Worm (Caenorhabditis elegans) whole organism, dauer: ENCODE measurements around the gene tsen-34.
"Not testable (repeated sequence)": the region's sequence is repeated elsewhere in the genome, so short reads cannot be mapped to it uniquely, and the experiment has no call there.

ENCODE experiments used
- unc-62 ChIP-seq: sonication (generic microtip); optimal IDR thresholded peaks from 2 replicates; lab custom pipeline; 2017; ENCODE audit warnings: missing biosample characterization, missing genetic modification reagents, missing genetic modification characterization

Gene tsen-34

ce11 chrIV:4178424-4178823 lies at the start of gene tsen-34:
Gene tsen-34, plus strand, starts transcription at chrIV:4178457.
- no peak for TF ChIP-seq unc-62 (GFP tag; lab: Kevin White, UChicago)

ce11 chrIV:4135744-4136143 lies 42.5 kb upstream of the tsen-34 start, which contains the start of gene F49F1.17:
Gene F49F1.17, minus strand, starts transcription at chrIV:4135844.
- TF ChIP-seq unc-62 (GFP tag; lab: Kevin White, UChicago), result no peak

ce11 chrIV:4137472-4137871 lies 40.8 kb upstream of the tsen-34 start, which contains the start of gene F49F1.9:
Gene F49F1.9, minus strand, starts transcription at chrIV:4137572.
- TF ChIP-seq unc-62 (GFP tag; lab: Kevin White, UChicago), result no peak

- no peak for TF ChIP-seq unc-62 (GFP tag; lab: Kevin White, UChicago)
Observed at ce11 chrIV:4139022-4139421, 39.2 kb upstream of the tsen-34 start, which contains the start of gene F49F1.10. Gene F49F1.10, minus strand, starts transcription at chrIV:4139122.

ce11 chrIV:4140265-4140664 lies 38.0 kb upstream of the tsen-34 start, which contains the start of gene F49F1.18:
Gene F49F1.18, minus strand, starts transcription at chrIV:4140365.
- no peak for TF ChIP-seq unc-62 (GFP tag; lab: Kevin White, UChicago)

- TF ChIP-seq unc-62 (GFP tag; lab: Kevin White, UChicago), result no peak
Observed at ce11 chrIV:4141311-4141710, 36.9 kb upstream of the tsen-34 start, which contains the start of gene F49F1.11. Gene F49F1.11, minus strand, starts transcription at chrIV:4141411.

ce11 chrIV:4142986-4143385 lies 35.3 kb upstream of the tsen-34 start, which contains the start of gene F49F1.12:
Gene F49F1.12, minus strand, starts transcription at chrIV:4143086.
- not testable (repeated sequence) for TF ChIP-seq unc-62 (GFP tag; lab: Kevin White, UChicago)

ce11 chrIV:4144784-4145183 lies 33.5 kb upstream of the tsen-34 start, which contains the start of gene R07C12.3:
Gene R07C12.3, plus strand, starts transcription at chrIV:4145084.
- TF ChIP-seq unc-62 (GFP tag; lab: Kevin White, UChicago), result no peak

ce11 chrIV:4147891-4148290 lies 30.4 kb upstream of the tsen-34 start:
- TF ChIP-seq unc-62 (GFP tag; lab: Kevin White, UChicago), result no peak

ce11 chrIV:4150138-4150537 lies 28.1 kb upstream of the tsen-34 start:
- TF ChIP-seq unc-62 (GFP tag; lab: Kevin White, UChicago), result no peak

- TF ChIP-seq unc-62 (GFP tag; lab: Kevin White, UChicago), result no peak
Observed at ce11 chrIV:4152143-4152542, 26.1 kb upstream of the tsen-34 start, which contains the start of the genes K08D10.10 and R07C12.1. Gene K08D10.10, plus strand, starts transcription at chrIV:4152235. Gene R07C12.1, plus strand, starts transcription at chrIV:4152456.

- no peak for TF ChIP-seq unc-62 (GFP tag; lab: Kevin White, UChicago)
Observed at ce11 chrIV:4154641-4155040, 23.6 kb upstream of the tsen-34 start, which contains the start of gene K08D10.14. Gene K08D10.14, plus strand, starts transcription at chrIV:4154941.

- no peak for TF ChIP-seq unc-62 (GFP tag; lab: Kevin White, UChicago)
Observed at ce11 chrIV:4162121-4162520, 16.1 kb upstream of the tsen-34 start, which contains the start of gene scrm-5. Gene scrm-5, plus strand, starts transcription at chrIV:4162421.

- no peak for TF ChIP-seq unc-62 (GFP tag; lab: Kevin White, UChicago)
Observed at ce11 chrIV:4164392-4164791, 13.9 kb upstream of the tsen-34 start, which contains the start of gene scrm-8. Gene scrm-8, plus strand, starts transcription at chrIV:4164692.

ce11 chrIV:4167296-4167695 lies 11.0 kb upstream of the tsen-34 start:
- TF ChIP-seq unc-62 (GFP tag; lab: Kevin White, UChicago), result no peak

ce11 chrIV:4171531-4172163 lies 6.6 kb upstream of the tsen-34 start, which contains the start of the genes K08D10.13 and rnp-2:
Gene K08D10.13, minus strand, starts transcription at chrIV:4171581.
Gene rnp-2, plus strand, starts transcription at chrIV:4172076.
- TF ChIP-seq unc-62 (GFP tag; lab: Kevin White, UChicago), result no peak
